Worm (Caenorhabditis elegans): ENCODE data around the gene trpp-12.
A peak's percentile ranks its signal among the peaks of the same experiment; 100 is the strongest.

trpp-12 gene

DNA sequence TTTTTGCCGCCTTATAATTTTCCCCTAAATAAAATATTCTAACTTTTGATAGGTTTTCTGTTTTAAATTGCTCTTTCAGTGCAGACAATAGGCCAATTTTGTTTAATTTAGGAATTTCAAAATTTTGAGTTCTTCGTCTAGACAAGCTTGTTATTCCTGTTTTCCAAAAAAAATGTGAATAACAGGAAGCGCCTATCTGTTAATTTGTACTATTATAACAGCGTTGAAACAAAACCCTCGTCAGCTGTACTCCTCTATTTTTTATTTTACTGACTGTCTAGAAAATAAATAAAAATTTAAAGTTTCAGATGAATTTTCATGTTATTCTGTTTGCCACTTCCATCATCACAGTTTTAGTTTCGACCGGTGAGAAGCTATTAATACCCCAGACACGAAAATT lies 28.2 kb upstream of the trpp-12 start, which contains the start of gene F47G3.4:
Gene F47G3.4, plus strand, starts transcription at position 301 of the 400 bp plus-strand sequence.
- TF ChIP-seq aptf-2 (GFP tag; conservative IDR thresholded peaks at IDR 0.05) (no peak), cebp-1 (GFP tag; IDR thresholded peaks at IDR 0.05) (no peak), cebp-1 (tag; optimal IDR thresholded peaks at IDR 0.05) (no peak), K12H6.12 (tag; optimal IDR thresholded peaks at IDR 0.05) (no peak), ztf-6 (GFP tag; IDR thresholded peaks at IDR 0.05) (no peak), attf-3 (GFP tag; conservative IDR thresholded peaks at IDR 0.05) (no peak), dox-1 (GFP tag; IDR thresholded peaks at IDR 0.05) (no peak), F23B12.7 (tag; optimal IDR thresholded peaks at IDR 0.05; ENCODE audit: insufficient read depth) (no peak), K11D2.4 (GFP tag; IDR thresholded peaks at IDR 0.05) (no peak), ceh-27 (GFP tag; optimal IDR thresholded peaks at IDR 0.05) (no peak), ekl-4 (GFP tag; IDR thresholded peaks at IDR 0.05) (no peak), attf-6 (GFP tag; IDR thresholded peaks at IDR 0.05) (no peak), ZK185.1 (tag; optimal IDR thresholded peaks at IDR 0.05; ENCODE audit: poor library complexity, severe bottlenecking) (no peak), ceh-79 (tag; optimal IDR thresholded peaks at IDR 0.05) (no peak)

- peak; percentile 29 for TF ChIP-seq ZK185.1 (tag; optimal IDR thresholded peaks at IDR 0.05; ENCODE audit: poor library complexity, severe bottlenecking)
- TF ChIP-seq dpff-1 (tag; optimal IDR thresholded peaks at IDR 0.05) = no peak
- TF ChIP-seq attf-5 (GFP tag; optimal IDR thresholded peaks at IDR 0.05) = peak; percentile 1
- TF ChIP-seq let-526 (GFP tag; IDR thresholded peaks at IDR 0.05) = no peak
- peak; percentile 91 for TF ChIP-seq ztf-18 (tag; optimal IDR thresholded peaks at IDR 0.05)
- TF ChIP-seq ama-1 (optimal IDR thresholded peaks at IDR 0.05) = no peak
- TF ChIP-seq ama-1 (GFP tag; optimal IDR thresholded peaks at IDR 0.05) = no peak
- no peak for TF ChIP-seq nhr-90 (tag; optimal IDR thresholded peaks at IDR 0.05)
- peak; percentile 32 for TF ChIP-seq ztf-26 (tag; optimal IDR thresholded peaks at IDR 0.05)
- peak; percentile 3 for TF ChIP-seq K12H6.12 (tag; optimal IDR thresholded peaks at IDR 0.05)
- TF ChIP-seq bed-1 (GFP tag; IDR thresholded peaks at IDR 0.05) = no peak
- TF ChIP-seq tbp1 (GFP tag; optimal IDR thresholded peaks at IDR 0.05) = peak; percentile 2
- peak in 1 of 3 experiments; percentile 27 for TF ChIP-seq lin-35 (GFP tag; optimal IDR thresholded peaks at IDR 0.05)
- TF ChIP-seq lin-40 (tag; optimal IDR thresholded peaks at IDR 0.05) = peak; percentile 54
- no peak for TF ChIP-seq madf-8 (GFP tag; conservative IDR thresholded peaks at IDR 0.05)
- TF ChIP-seq rpc-1 (optimal IDR thresholded peaks at IDR 0.05) = no peak
- TF ChIP-seq rpc-1 (tag; optimal IDR thresholded peaks at IDR 0.05) = no peak
- TF ChIP-seq F33H1.4 (GFP tag; IDR thresholded peaks at IDR 0.05) = no peak
- TF ChIP-seq atf-7 (tag; optimal IDR thresholded peaks at IDR 0.05) = no peak
- no peak for TF ChIP-seq attf-3 (GFP tag; conservative IDR thresholded peaks at IDR 0.05)
- no peak for TF ChIP-seq hsf-1 (GFP tag; IDR thresholded peaks at IDR 0.05)
- no peak for TF ChIP-seq snpc-1.3 (tag; optimal IDR thresholded peaks at IDR 0.05; ENCODE audit: insufficient read depth)
- TF ChIP-seq akir-1 (GFP tag; optimal IDR thresholded peaks at IDR 0.05) = no peak
- 0 out of 2 replicates have a peak, but pooled peaks have one; percentile 13 for TF ChIP-seq Y56A3A.18 (GFP tag; IDR thresholded peaks at IDR 0.05)
- TF ChIP-seq B0019.2 (GFP tag; conservative IDR thresholded peaks at IDR 0.05) = no peak
- peak; percentile 33 for TF ChIP-seq hmg-1.2 (GFP tag; IDR thresholded peaks at IDR 0.05)
Measured at ce11 chrX:2382227-2382626, 27.3 kb upstream of the trpp-12 start.

- TF ChIP-seq zfh-2 (GFP tag; conservative IDR thresholded peaks at IDR 0.05) (peak; percentile 45; the same call in 1 of the 2 replicates), F55B11.4 (tag; optimal IDR thresholded peaks at IDR 0.05; ENCODE audit: borderline replicate concordance, insufficient read depth) (no peak), him-1 (tag; optimal IDR thresholded peaks at IDR 0.05) (no peak)
Measured at ce11 chrX:2385453-2385852, 24.0 kb upstream of the trpp-12 start, which contains the start of gene F47G3.1. TSS of gene F47G3.1 (plus strand) at chrX:2385753.
